Worm (Caenorhabditis elegans): ENCODE measurements around the gene str-85.

Gene str-85

DNA sequence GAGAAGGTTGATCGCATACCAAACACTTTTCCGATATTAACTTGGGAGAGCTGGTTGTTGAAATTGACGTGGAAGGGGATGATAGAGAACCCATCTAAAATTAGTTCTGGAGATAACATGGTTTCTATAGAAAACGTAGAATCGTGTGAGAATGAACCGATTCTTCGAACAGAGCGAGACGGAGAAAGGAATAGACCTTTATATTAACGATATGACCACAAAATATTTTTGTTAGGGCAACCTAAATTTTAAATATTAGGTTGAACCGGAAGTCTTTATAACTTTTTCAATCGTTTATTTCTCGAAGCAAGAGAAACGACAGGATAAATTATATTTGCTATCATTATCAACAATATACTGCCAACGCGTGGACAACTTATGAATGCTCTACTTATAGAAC is 19.6 kb downstream of the str-85 start, which contains the start of gene nhr-219:
TSS of gene nhr-219 (minus strand) at position 101 of the 400 bp plus-strand sequence.
- TF ChIP-seq dve-1 (tag; optimal IDR thresholded peaks at IDR 0.05): no peak
- no peak for TF ChIP-seq nhr-232 (tag; optimal IDR thresholded peaks at IDR 0.05)
- no peak for TF ChIP-seq mec-3 (tag; optimal IDR thresholded peaks at IDR 0.05; ENCODE audit: borderline replicate concordance)
- no peak for TF ChIP-seq pat-9 (tag; optimal IDR thresholded peaks at IDR 0.05)
- no peak for TF ChIP-seq ceh-30 (tag; optimal IDR thresholded peaks at IDR 0.05)
- no peak for TF ChIP-seq madf-2 (tag; optimal IDR thresholded peaks at IDR 0.05)
- TF ChIP-seq ceh-22 (tag; optimal IDR thresholded peaks at IDR 0.05): no peak
- no peak for TF ChIP-seq elt-4 (tag; optimal IDR thresholded peaks at IDR 0.05)
- TF ChIP-seq che-1 (tag; optimal IDR thresholded peaks at IDR 0.05): no peak

DNA sequence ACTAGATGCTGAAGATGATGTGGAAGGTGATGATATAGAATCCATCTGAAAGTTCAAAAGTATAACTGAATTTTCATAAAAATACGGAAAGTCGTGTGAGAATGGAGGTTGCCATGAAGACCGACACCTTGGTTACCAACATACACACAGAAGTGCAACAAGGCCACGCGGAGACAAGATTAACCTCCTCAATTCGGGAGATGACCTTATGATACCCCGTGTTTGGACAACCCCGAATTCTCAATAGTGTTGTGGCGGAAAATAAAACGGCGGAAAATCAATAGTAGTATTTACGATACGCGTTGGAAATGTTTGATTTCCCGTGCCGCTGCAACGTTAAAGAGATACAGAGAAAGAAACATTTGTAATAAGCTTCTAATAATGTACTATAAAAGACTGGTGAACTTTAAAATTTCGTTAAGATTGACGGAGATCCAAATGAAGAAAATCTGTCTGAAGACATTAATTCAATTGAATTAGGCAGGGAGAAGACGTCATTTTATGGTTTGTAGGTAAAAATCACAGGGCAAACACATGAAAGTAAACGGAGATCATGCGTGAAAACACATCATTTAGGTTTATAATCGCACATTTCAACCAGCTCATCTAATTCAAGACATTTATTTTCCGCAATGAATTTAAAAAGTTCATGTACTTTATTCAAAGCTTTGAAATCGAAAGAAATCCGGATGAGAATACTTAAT is 21.4 kb downstream of the str-85 start, which contains the start of gene nhr-44:
TSS of gene nhr-44 (minus strand) at position 51 of the 704 bp plus-strand sequence.
- TF ChIP-seq fax-1 (tag; optimal IDR thresholded peaks at IDR 0.05) (no peak), ceh-31 (tag; optimal IDR thresholded peaks at IDR 0.05) (no peak), C08G9.2 (tag; optimal IDR thresholded peaks at IDR 0.05) (no peak), odd-2 (tag; optimal IDR thresholded peaks at IDR 0.05) (no peak), pax-1 (tag; optimal IDR thresholded peaks at IDR 0.05) (peak; percentile 53), tbx-7 (tag; optimal IDR thresholded peaks at IDR 0.05) (no peak), pha-2 (tag; optimal IDR thresholded peaks at IDR 0.05) (no peak), elt-2 (tag; optimal IDR thresholded peaks at IDR 0.05) (no peak)

DNA sequence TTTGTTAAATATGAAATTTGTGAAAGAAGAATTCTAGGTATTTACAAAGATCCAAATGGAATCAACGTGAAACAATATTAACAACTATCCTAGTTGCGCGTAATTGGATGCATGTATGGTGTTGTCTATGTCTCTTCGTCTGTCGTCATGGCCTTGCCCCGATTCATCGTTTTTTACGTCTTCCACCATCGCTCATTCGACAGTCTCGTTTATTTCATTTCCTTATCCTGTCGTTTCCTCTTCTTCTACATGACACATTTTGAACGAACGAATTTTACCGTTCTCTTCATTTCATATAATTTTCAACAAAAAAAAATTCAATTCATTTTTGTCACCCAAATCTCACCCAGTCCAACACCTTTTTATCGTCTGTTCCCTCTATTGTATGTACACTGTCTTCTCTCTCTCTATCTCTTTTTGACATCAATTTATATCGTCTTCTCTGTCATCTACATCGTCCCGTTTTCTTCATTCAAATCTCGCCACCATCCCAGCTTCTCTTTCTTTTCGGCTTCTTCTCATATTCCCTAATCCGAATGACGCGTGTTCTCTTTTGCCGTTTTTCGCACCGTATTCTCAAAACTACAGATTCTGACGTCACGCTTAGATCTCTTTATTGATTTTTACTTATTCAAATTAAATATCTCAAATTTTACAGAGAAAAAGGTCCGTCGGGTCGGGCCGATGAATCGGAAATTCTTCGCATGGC is 29.1 kb downstream of the str-85 start, which contains the start of gene ttc-17:
TSS of gene ttc-17 (plus strand) at position 659 of the 709 bp plus-strand sequence.
- TF ChIP-seq lin-11 (tag; optimal IDR thresholded peaks at IDR 0.05) (no peak), lim-6 (tag; optimal IDR thresholded peaks at IDR 0.05) (no peak), pha-4 (tag; optimal IDR thresholded peaks at IDR 0.05) (no peak), ahr-1 (tag; optimal IDR thresholded peaks at IDR 0.05) (no peak), nhr-232 (tag; optimal IDR thresholded peaks at IDR 0.05) (no peak), hlh-15 (tag; optimal IDR thresholded peaks at IDR 0.05) (no peak), sdc-2 (tag; optimal IDR thresholded peaks at IDR 0.05) (no peak), eyg-1 (tag; optimal IDR thresholded peaks at IDR 0.05) (no peak), syd-9 (tag; optimal IDR thresholded peaks at IDR 0.05) (no peak), hlh-6 (tag; optimal IDR thresholded peaks at IDR 0.05) (no peak), pha-2 (tag; optimal IDR thresholded peaks at IDR 0.05) (no peak)

DNA sequence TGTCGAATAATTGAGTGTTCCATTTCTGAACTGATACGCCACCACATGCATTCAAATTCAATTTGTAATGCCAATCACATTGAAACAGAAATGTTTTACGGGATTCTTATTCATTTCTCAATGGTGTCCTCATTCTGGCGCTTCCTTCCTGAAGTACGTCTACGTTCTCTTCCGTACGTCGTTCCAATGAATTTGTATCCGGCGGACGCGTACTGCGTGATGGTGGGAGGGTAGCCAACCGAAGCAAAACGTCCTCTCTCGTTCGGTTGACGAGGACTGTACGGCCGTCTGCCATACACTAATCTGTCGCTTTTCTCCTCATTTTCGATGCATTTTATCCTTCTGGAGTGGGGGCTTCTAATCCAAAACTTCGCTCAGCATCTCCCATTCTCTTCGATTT is 35.8 kb downstream of the str-85 start:
- TF ChIP-seq pha-2 (tag; optimal IDR thresholded peaks at IDR 0.05): no peak
- TF ChIP-seq elt-4 (tag; optimal IDR thresholded peaks at IDR 0.05): no peak
- no peak for TF ChIP-seq ztf-16 (tag; optimal IDR thresholded peaks at IDR 0.05)
- TF ChIP-seq hlh-30 (tag; optimal IDR thresholded peaks at IDR 0.05; ENCODE audit: insufficient read depth): no peak
- TF ChIP-seq ceh-34 (tag; optimal IDR thresholded peaks at IDR 0.05): no peak
- TF ChIP-seq ceh-48 (tag; optimal IDR thresholded peaks at IDR 0.05): no peak
- no peak for TF ChIP-seq hlh-15 (tag; optimal IDR thresholded peaks at IDR 0.05)
- no peak for TF ChIP-seq ceh-45 (GFP tag; IDR thresholded peaks at IDR 0.05)
- no peak for TF ChIP-seq hlh-13 (GFP tag; optimal IDR thresholded peaks at IDR 0.05)
- no peak for TF ChIP-seq C08G9.2 (tag; optimal IDR thresholded peaks at IDR 0.05)

DNA sequence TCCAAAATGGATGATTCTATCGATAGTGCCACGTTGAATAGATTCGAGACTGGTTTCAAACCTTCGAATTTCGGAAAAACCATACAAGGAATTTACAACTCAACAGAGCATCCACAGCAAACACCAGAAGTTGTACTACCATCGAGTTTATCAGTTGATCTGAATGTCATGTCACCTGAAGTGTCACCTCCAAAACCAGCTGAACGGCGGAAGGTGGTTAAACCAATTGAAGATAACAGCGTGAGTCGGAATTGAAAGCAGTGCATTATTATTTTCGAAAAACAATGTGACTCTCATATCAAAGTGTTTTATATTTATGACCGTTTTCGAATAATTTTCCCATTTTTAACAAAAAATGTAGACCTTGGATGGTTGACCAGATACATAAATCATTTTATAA is 36.6 kb downstream of the str-85 start:
- no peak for TF ChIP-seq ets-4 (tag; optimal IDR thresholded peaks at IDR 0.05)
- TF ChIP-seq nfya-1 (tag; optimal IDR thresholded peaks at IDR 0.05): no peak
- no peak for TF ChIP-seq hlh-15 (tag; optimal IDR thresholded peaks at IDR 0.05)
- TF ChIP-seq K02D7.2 (tag; optimal IDR thresholded peaks at IDR 0.05): no peak
- no peak for TF ChIP-seq C38D4.7 (GFP tag; optimal IDR thresholded peaks at IDR 0.05)
- TF ChIP-seq eyg-1 (tag; optimal IDR thresholded peaks at IDR 0.05): no peak
- no peak for TF ChIP-seq tbx-2 (tag; optimal IDR thresholded peaks at IDR 0.05)
- no peak for TF ChIP-seq hlh-30 (tag; optimal IDR thresholded peaks at IDR 0.05; ENCODE audit: insufficient read depth)
- no peak for TF ChIP-seq sox-2 (GFP tag; IDR thresholded peaks at IDR 0.05)
- no peak for TF ChIP-seq ttx-3 (tag; optimal IDR thresholded peaks at IDR 0.05)
- no peak for TF ChIP-seq madf-2 (tag; optimal IDR thresholded peaks at IDR 0.05)
- no peak for TF ChIP-seq hlh-13 (GFP tag; optimal IDR thresholded peaks at IDR 0.05)
- no peak for TF ChIP-seq ceh-18 (tag; optimal IDR thresholded peaks at IDR 0.05)
- TF ChIP-seq ceh-22 (tag; optimal IDR thresholded peaks at IDR 0.05): no peak
- TF ChIP-seq ref-2 (tag; optimal IDR thresholded peaks at IDR 0.05): no peak
- no peak for TF ChIP-seq syd-9 (tag; optimal IDR thresholded peaks at IDR 0.05)
- TF ChIP-seq ceh-2 (tag; optimal IDR thresholded peaks at IDR 0.05): no peak

Data from whole organism, late embryonic.